Fruit fly (Drosophila melanogaster): ENCODE results near the gene CG9547.

Gene CG9547

dm6 chr2L:6479226-6479906 lies 15.0 kb downstream of the CG9547 start (continued):
- peak; percentile 70 for TF ChIP-seq CG12769 (tag; optimal IDR thresholded peaks at IDR 0.05)
- peak; percentile 71 for TF ChIP-seq CG34376 (GFP tag; optimal IDR thresholded peaks at IDR 0.05)
- TF ChIP-seq CG11695 (GFP tag; IDR thresholded peaks at IDR 0.05): peak; percentile 41; the same call in 2 of the 3 replicates
- no peak for TF ChIP-seq CG8290 (GFP tag; optimal IDR thresholded peaks at IDR 0.05)
- peak; percentile 46 to 83 for TF ChIP-seq CG8290 (tag; optimal IDR thresholded peaks at IDR 0.05)
- TF ChIP-seq CG13775 (GFP tag; optimal IDR thresholded peaks at IDR 0.05): no peak
- TF ChIP-seq CG11085 (GFP tag; IDR thresholded peaks at IDR 0.05): no peak
- TF ChIP-seq zen2 (GFP tag; IDR thresholded peaks at IDR 0.05; ENCODE audit: partially characterized antibody): no peak
- TF ChIP-seq yki (optimal IDR thresholded peaks at IDR 0.05): no peak
- TF ChIP-seq CG8359 (GFP tag; optimal IDR thresholded peaks at IDR 0.05; ENCODE audit: borderline replicate concordance): no peak
- TF ChIP-seq exex (tag; optimal IDR thresholded peaks at IDR 0.05): peak; percentile 55
- TF ChIP-seq CG13894 (tag; optimal IDR thresholded peaks at IDR 0.05): peak; percentile 17
- TF ChIP-seq CG31441 (GFP tag; IDR thresholded peaks at IDR 0.05): 0 out of 2 replicates have a peak, but pooled peaks have one; percentile 19
- peak; percentile 30 for TF ChIP-seq CG2120 (GFP tag; optimal IDR thresholded peaks at IDR 0.05)
- TF ChIP-seq row (GFP tag; IDR thresholded peaks at IDR 0.05): peak; percentile 36; the same call in 2 of the 3 replicates
- peak; percentile 38 for TF ChIP-seq CG12659 (GFP tag; optimal IDR thresholded peaks at IDR 0.05)
- peak; percentile 25 for TF ChIP-seq ftz-f1 (GFP tag; optimal IDR thresholded peaks at IDR 0.05)
- peak; percentile 40 for TF ChIP-seq nerfin-1 (tag; optimal IDR thresholded peaks at IDR 0.05)
- TF ChIP-seq CrebB (tag; optimal IDR thresholded peaks at IDR 0.05): peak; percentile 82
- no peak for TF ChIP-seq nerfin-2 (GFP tag; IDR thresholded peaks at IDR 0.05; ENCODE audit: partially characterized antibody)
- no peak for TF ChIP-seq Dbx (GFP tag; IDR thresholded peaks at IDR 0.05)
- no peak for TF ChIP-seq wdn (GFP tag; IDR thresholded peaks at IDR 0.05)
- no peak for TF ChIP-seq crol (GFP tag; IDR thresholded peaks at IDR 0.05)
- TF ChIP-seq CG11093 (GFP tag; IDR thresholded peaks at IDR 0.05): no peak
- peak; percentile 63 for TF ChIP-seq CG1233 (GFP tag; optimal IDR thresholded peaks at IDR 0.05)
- TF ChIP-seq jing (GFP tag; optimal IDR thresholded peaks at IDR 0.05): no peak
- TF ChIP-seq CG11504 (tag; optimal IDR thresholded peaks at IDR 0.05): peak; percentile 85
- TF ChIP-seq CG8765 (GFP tag; IDR thresholded peaks at IDR 0.05): no peak
- TF ChIP-seq pan (optimal IDR thresholded peaks at IDR 0.05): no peak
- TF ChIP-seq pan (GFP tag; optimal IDR thresholded peaks at IDR 0.05 in 1 of 2, IDR thresholded peaks at IDR 0.05 in 1 of 2): no peak
- peak; percentile 34 for TF ChIP-seq CG15011 (GFP tag; optimal IDR thresholded peaks at IDR 0.05)
- TF ChIP-seq pum (GFP tag; optimal IDR thresholded peaks at IDR 0.05): no peak
- no peak for TF ChIP-seq kay (GFP tag; optimal IDR thresholded peaks at IDR 0.05)
- no peak for TF ChIP-seq gsb (GFP tag; IDR thresholded peaks at IDR 0.05)
- no peak for TF ChIP-seq CG14050 (GFP tag; IDR thresholded peaks at IDR 0.05)
- no peak for TF ChIP-seq inv (GFP tag; IDR thresholded peaks at IDR 0.05; ENCODE audit: partially characterized antibody)
- no peak for TF ChIP-seq Gug (GFP tag; IDR thresholded peaks at IDR 0.05)
- peak; percentile 33 for TF ChIP-seq CG33557 (GFP tag; optimal IDR thresholded peaks at IDR 0.05)
- TF ChIP-seq CG8089 (GFP tag; optimal IDR thresholded peaks at IDR 0.05): no peak
- TF ChIP-seq CG6272 (GFP tag; IDR thresholded peaks at IDR 0.05): no peak
- TF ChIP-seq fu2 (GFP tag; optimal IDR thresholded peaks at IDR 0.05): peak; percentile 24
- no peak for TF ChIP-seq az2 (GFP tag; optimal IDR thresholded peaks at IDR 0.05)
- TF ChIP-seq CG30403 (GFP tag; optimal IDR thresholded peaks at IDR 0.05): peak; percentile 18
- no peak for TF ChIP-seq ab (GFP tag; optimal IDR thresholded peaks at IDR 0.05)
- no peak for TF ChIP-seq TFAM (GFP tag; optimal IDR thresholded peaks at IDR 0.05)
- peak; percentile 80 for TF ChIP-seq CG12071 (GFP tag; optimal IDR thresholded peaks at IDR 0.05)
- peak; percentile 9; the same call in 1 of the 3 replicates for TF ChIP-seq CG17361 (GFP tag; IDR thresholded peaks at IDR 0.05)
- no peak for TF ChIP-seq esg (GFP tag; conservative IDR thresholded peaks at IDR 0.05)
- TF ChIP-seq Eip74EF (GFP tag; optimal IDR thresholded peaks at IDR 0.05): peak in 1 of 2 experiments; percentile 36
- TF ChIP-seq wek (GFP tag; optimal IDR thresholded peaks at IDR 0.05): peak; percentile 72
- no peak for TF ChIP-seq pzg (GFP tag; optimal IDR thresholded peaks at IDR 0.05)

All from whole organism, embryonic.